Fruit fly (Drosophila melanogaster) whole organism, embryonic: ENCODE measurements around the gene ball.

Source experiments
- Adf1 ChIP-seq: fragments of 200-800 bp; sonication (Bioruptor generic); IDR thresholded peaks from 2 replicates; pipeline ENCODE4 v1.3.6; 2022; ENCODE audit warnings: missing biosample characterization, missing genetic modification characterization
- Awh ChIP-seq: fragments of 200-800 bp; sonication (Bioruptor generic); IDR thresholded peaks from 2 replicates; pipeline ENCODE4, ENCODE4 v1.3.6; 2022; ENCODE audit warnings: missing biosample characterization, missing genetic modification characterization
- Bgb ChIP-seq: fragments of 200-800 bp; sonication (Bioruptor generic); IDR thresholded peaks from 2 replicates; pipeline ENCODE4 v1.3.6; 2022; ENCODE audit warnings: missing biosample characterization, missing genetic modification characterization; ENCODE audit not compliant: partially characterized antibody
- CG10959 ChIP-seq: fragments of 200-800 bp; sonication (Bioruptor generic); IDR thresholded peaks from 2 replicates; pipeline ENCODE4 v1.3.6; 2022; ENCODE audit warnings: missing biosample characterization, missing genetic modification characterization
- CG12236 ChIP-seq: fragments of 200-800 bp; sonication (Bioruptor generic); optimal IDR thresholded peaks from 2 replicates; lab custom pipeline; 2016; ENCODE audit warnings: missing biosample characterization, missing genetic modification characterization
- CG1233 ChIP-seq: fragments of 200-800 bp; sonication (Bioruptor generic); optimal IDR thresholded peaks from 4 replicates; lab custom pipeline; 2018; ENCODE audit warnings: missing biosample characterization, mild to moderate bottlenecking, missing genetic modification characterization
- CG12769 ChIP-seq: fragments of 200-800 bp; sonication (Bioruptor generic); optimal IDR thresholded peaks from 2 replicates; lab custom pipeline; 2019; ENCODE audit warnings: missing biosample characterization, mild to moderate bottlenecking, missing genetic modification characterization, moderate library complexity
- CG16813 ChIP-seq: fragments of 200-800 bp; sonication (Bioruptor generic); IDR thresholded peaks from 3 replicates; pipeline ENCODE4 v1.3.6; 2022; ENCODE audit warnings: missing biosample characterization, missing genetic modification characterization; ENCODE audit not compliant: partially characterized antibody
- CG16815 ChIP-seq: fragments of 200-800 bp; sonication (Bioruptor generic); optimal IDR thresholded peaks from 3 replicates; lab custom pipeline; 2017; ENCODE audit warnings: missing biosample characterization, mild to moderate bottlenecking, missing genetic modification characterization
- CG18011 ChIP-seq: fragments of 200-800 bp; sonication (Bioruptor generic); optimal IDR thresholded peaks from 2 replicates; lab custom pipeline; 2017; ENCODE audit warnings: missing biosample characterization, missing genetic modification characterization, mild to moderate bottlenecking, moderate library complexity, missing genotype
- CG2116 ChIP-seq: fragments of 200-800 bp; sonication (Bioruptor generic); optimal IDR thresholded peaks from 3 replicates; lab custom pipeline; 2018; ENCODE audit warnings: missing biosample characterization, mild to moderate bottlenecking, missing genetic modification characterization
- CG2889 ChIP-seq: fragments of 200-800 bp; sonication (Bioruptor generic); IDR thresholded peaks from 3 replicates; pipeline ENCODE4 v1.3.6; 2022; ENCODE audit warnings: missing biosample characterization, missing genetic modification characterization
- CG3065 ChIP-seq: fragments of 200-800 bp; sonication (Bioruptor generic); optimal IDR thresholded peaks from 2 replicates; lab custom pipeline; 2016; ENCODE audit warnings: missing biosample characterization, missing genetic modification characterization
- CG3281 ChIP-seq: fragments of 200-800 bp; sonication (Bioruptor generic); optimal IDR thresholded peaks from 3 replicates; lab custom pipeline; 2017; ENCODE audit warnings: missing biosample characterization, mild to moderate bottlenecking, missing genetic modification characterization
- CG34224 ChIP-seq: fragments of 200-800 bp; sonication (Bioruptor generic); IDR thresholded peaks from 3 replicates; pipeline ENCODE4 v1.3.6; 2022; ENCODE audit warnings: missing biosample characterization, missing genetic modification characterization; ENCODE audit not compliant: partially characterized antibody
- CG34376 ChIP-seq: fragments of 200-800 bp; sonication (Bioruptor generic); optimal IDR thresholded peaks from 2 replicates; lab custom pipeline; 2018; ENCODE audit warnings: missing biosample characterization, mild to moderate bottlenecking, missing genetic modification characterization
- CG42726 ChIP-seq: fragments of 200-800 bp; sonication (Bioruptor generic); IDR thresholded peaks from 2 replicates; pipeline ENCODE4 v1.3.6; 2022; ENCODE audit warnings: missing biosample characterization, missing genetic modification characterization; ENCODE audit not compliant: partially characterized antibody
- CG4360 ChIP-seq: fragments of 200-800 bp; sonication (Bioruptor generic); IDR thresholded peaks from 2 replicates; pipeline ENCODE4 v1.3.6; 2022; ENCODE audit warnings: missing biosample characterization, missing genetic modification characterization
- CG4404 ChIP-seq: fragments of 200-800 bp; sonication (Bioruptor generic); IDR thresholded peaks from 2 replicates; pipeline ENCODE4 v1.3.6; 2022; ENCODE audit warnings: missing biosample characterization, missing genetic modification characterization
- CG6175 ChIP-seq: fragments of 200-800 bp; sonication (Bioruptor generic); IDR thresholded peaks from 3 replicates; pipeline ENCODE4 v1.3.6; 2022; ENCODE audit warnings: missing biosample characterization, missing genetic modification characterization
- CG7839 ChIP-seq: fragments of 200-800 bp; sonication (Bioruptor generic); optimal IDR thresholded peaks from 3 replicates; lab custom pipeline; 2018; ENCODE audit warnings: missing biosample characterization, mild to moderate bottlenecking, missing genetic modification characterization, moderate library complexity
- CG7928 ChIP-seq: fragments of 200-800 bp; sonication (Bioruptor generic); optimal IDR thresholded peaks from 2 replicates; lab custom pipeline; 2017; ENCODE audit warnings: missing biosample characterization, mild to moderate bottlenecking, missing genetic modification characterization
- Camta ChIP-seq: fragments of 200-800 bp; sonication (Bioruptor generic); optimal IDR thresholded peaks from 2 replicates; lab custom pipeline; 2016; ENCODE audit warnings: missing biosample characterization, missing genetic modification characterization
- CrebB ChIP-seq: fragments of 200-800 bp; sonication (Bioruptor generic); optimal IDR thresholded peaks from 3 replicates; lab custom pipeline; 2018; ENCODE audit warnings: missing biosample characterization, mild to moderate bottlenecking, missing genetic modification characterization
- Dll ChIP-seq: fragments of 200-800 bp; sonication (Bioruptor generic); IDR thresholded peaks from 4 replicates; pipeline ENCODE4 v1.3.6; 2022; ENCODE audit warnings: missing biosample characterization, missing genetic modification characterization; ENCODE audit not compliant: partially characterized antibody
- E2f2 ChIP-seq: fragments of 200-800 bp; sonication (Bioruptor generic); IDR thresholded peaks from 2 replicates; pipeline ENCODE4 v1.3.6; 2022; ENCODE audit warnings: missing biosample characterization, missing genetic modification characterization
- Ets97D ChIP-seq: fragments of 200-800 bp; sonication (Bioruptor generic); optimal IDR thresholded peaks from 3 replicates; lab custom pipeline; 2016; ENCODE audit warnings: missing biosample characterization, missing genetic modification characterization
- Fer3 ChIP-seq: fragments of 200-800 bp; sonication (Bioruptor generic); optimal IDR thresholded peaks from 2 replicates; lab custom pipeline; 2018; ENCODE audit warnings: missing biosample characterization, mild to moderate bottlenecking, missing genetic modification characterization, moderate library complexity
- HmgD ChIP-seq: fragments of 200-800 bp; sonication (Bioruptor generic); optimal IDR thresholded peaks from 3 replicates; lab custom pipeline; 2016; ENCODE audit warnings: missing biosample characterization, missing genetic modification characterization
- HmgZ ChIP-seq: fragments of 200-800 bp; sonication (Bioruptor generic); optimal IDR thresholded peaks from 2 replicates; lab custom pipeline; 2018; ENCODE audit warnings: missing biosample characterization, mild to moderate bottlenecking, missing genetic modification characterization
- Pdp1 ChIP-seq, 2 experiments: fragments of 200-800 bp; sonication (Bioruptor generic); optimal IDR thresholded peaks; 3 replicates each; lab custom pipeline; 2016; ENCODE audit warnings: missing biosample characterization in 2 of 2, missing genetic modification characterization in 2 of 2, mild to moderate bottlenecking in 1 of 2, moderate library complexity in 1 of 2
- amos ChIP-seq: fragments of 200-800 bp; sonication (Bioruptor generic); IDR thresholded peaks from 2 replicates; pipeline ENCODE4 v1.3.6; 2022; ENCODE audit warnings: missing biosample characterization, missing genetic modification characterization; ENCODE audit not compliant: partially characterized antibody
- bbx ChIP-seq: fragments of 200-800 bp; sonication (Bioruptor generic); IDR thresholded peaks from 2 replicates; pipeline ENCODE4 v1.3.6; 2022; ENCODE audit warnings: missing biosample characterization, missing genetic modification characterization; ENCODE audit not compliant: partially characterized antibody
- danr ChIP-seq: fragments of 200-800 bp; sonication (Bioruptor generic); IDR thresholded peaks from 2 replicates; pipeline ENCODE4 v1.3.6; 2022; ENCODE audit warnings: missing biosample characterization, missing genetic modification characterization
- exex ChIP-seq: fragments of 200-800 bp; sonication (Bioruptor generic); optimal IDR thresholded peaks from 4 replicates; lab custom pipeline; 2018; ENCODE audit warnings: missing biosample characterization, mild to moderate bottlenecking, missing genetic modification characterization, moderate library complexity
- grn ChIP-seq: fragments of 200-800 bp; sonication (Bioruptor generic); optimal IDR thresholded peaks from 3 replicates; lab custom pipeline; 2017; ENCODE audit warnings: missing biosample characterization, missing genetic modification characterization
- gro ChIP-seq: fragments of 200-800 bp; sonication (Bioruptor generic); optimal IDR thresholded peaks from 2 replicates; lab custom pipeline; 2016; ENCODE audit warnings: missing biosample characterization, missing genetic modification characterization
- kay ChIP-seq: fragments of 200-800 bp; sonication (Bioruptor generic); optimal IDR thresholded peaks from 2 replicates; lab custom pipeline; 2016; ENCODE audit warnings: missing biosample characterization, missing genetic modification characterization
- kni ChIP-seq: fragments of 200-800 bp; sonication (Bioruptor generic); optimal IDR thresholded peaks from 3 replicates; lab custom pipeline; 2017; ENCODE audit warnings: mild to moderate bottlenecking, missing biosample characterization, missing genetic modification reagents, missing genetic modification characterization
- nmo ChIP-seq: fragments of 200-800 bp; sonication (Bioruptor generic); optimal IDR thresholded peaks from 2 replicates; lab custom pipeline; 2018; ENCODE audit warnings: missing biosample characterization, mild to moderate bottlenecking, missing genetic modification characterization, moderate library complexity
- onecut ChIP-seq: fragments of 200-800 bp; sonication (Bioruptor generic); IDR thresholded peaks from 2 replicates; pipeline ENCODE4 v1.3.6; 2022; ENCODE audit warnings: missing biosample characterization, missing genetic modification characterization
- pzg ChIP-seq: fragments of 200-800 bp; sonication (Bioruptor generic); optimal IDR thresholded peaks from 3 replicates; lab custom pipeline; 2018; ENCODE audit warnings: missing biosample characterization, mild to moderate bottlenecking, missing genetic modification characterization, moderate library complexity
- ro ChIP-seq: fragments of 200-800 bp; sonication (Bioruptor generic); IDR thresholded peaks from 2 replicates; pipeline ENCODE4 v1.3.6; 2022; ENCODE audit warnings: missing biosample characterization, missing genetic modification characterization
- sens ChIP-seq: fragments of 200-800 bp; sonication (Bioruptor generic); peaks from one replicate; lab custom pipeline; 2016; ENCODE audit warnings: missing biosample characterization, missing genetic modification characterization
- sug ChIP-seq: fragments of 200-800 bp; optimal IDR thresholded peaks from 2 replicates; lab custom pipeline; 2019; ENCODE audit warnings: missing biosample characterization, mild to moderate bottlenecking, missing genetic modification characterization, moderate library complexity
- tgo ChIP-seq: fragments of 200-800 bp; sonication (Bioruptor generic); IDR thresholded peaks from 3 replicates; pipeline ENCODE4 v1.3.6; 2022; ENCODE audit warnings: missing biosample characterization, missing genetic modification characterization
- trh ChIP-seq: fragments of 200-800 bp; sonication (Bioruptor generic); optimal IDR thresholded peaks from 2 replicates; lab custom pipeline; 2016; ENCODE audit warnings: missing biosample characterization, missing genetic modification characterization
- tup ChIP-seq: fragments of 200-800 bp; sonication (Bioruptor generic); optimal IDR thresholded peaks from 2 replicates; lab custom pipeline; 2016; ENCODE audit warnings: missing biosample characterization, mild to moderate bottlenecking, missing genetic modification characterization, moderate library complexity
- zfh1 ChIP-seq: fragments of 200-800 bp; sonication (Bioruptor generic); IDR thresholded peaks from 3 replicates; pipeline ENCODE4 v1.3.6; 2022; ENCODE audit warnings: missing biosample characterization, missing genetic modification characterization

ball gene

dm6 chr3R:26876851-26877250, 10.2 kb upstream of the ball start:
- TF ChIP-seq CG18011 (GFP tag; lab: Kevin White, UChicago) (no peak), CG4360 (GFP tag; lab: Robert Waterston, UW) (peak; percentile 62; the same call in 1 of the 2 replicates), CG42726 (GFP tag; lab: Robert Waterston, UW) (0 out of 2 replicates have a peak, but pooled peaks have one; percentile 7), onecut (GFP tag; lab: Robert Waterston, UW) (no peak), CG3065 (GFP tag; lab: Kevin White, UChicago) (peak; percentile 80), Awh (GFP tag; lab: Robert Waterston, UW) (0 out of 2 replicates have a peak, but pooled peaks have one; percentile 46), CG16815 (GFP tag; lab: Kevin White, UChicago) (no peak), E2f2 (GFP tag; lab: Robert Waterston, UW) (no peak), zfh1 (GFP tag; lab: Robert Waterston, UW) (0 out of 3 replicates have a peak, but pooled peaks have one; percentile 11), HmgZ (tag; lab: Kevin White, UChicago) (no peak), ro (GFP tag; lab: Robert Waterston, UW) (0 out of 2 replicates have a peak, but pooled peaks have one; percentile 13), pzg (no peak), Adf1 (peak; percentile 62; the same call in 1 of the 2 replicates), CG6175 (no peak), CG1233 (GFP tag; lab: Kevin White, UChicago) (no peak)
- TF ChIP-seq, all 482 proteins: peak for 7

DNA sequence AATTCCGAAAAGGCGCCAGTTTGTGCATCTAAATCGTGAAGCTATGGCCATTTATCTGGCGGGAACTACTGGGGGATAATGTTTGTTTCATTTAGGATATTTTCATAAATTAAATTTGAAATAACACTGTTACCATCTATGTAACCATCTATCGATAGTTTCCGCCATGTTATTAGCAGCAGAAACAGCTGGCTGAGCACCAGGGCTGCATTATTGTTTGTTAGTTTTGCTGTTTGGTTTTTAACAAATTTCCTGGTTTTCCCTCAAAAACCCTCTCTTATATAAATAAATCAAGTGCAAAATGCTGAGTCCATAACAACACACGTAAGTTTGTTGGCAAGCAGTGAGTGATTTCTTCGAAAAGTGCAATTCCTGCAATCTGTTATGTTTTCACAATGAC, 9.8 kb upstream of the ball start, which contains the start of gene CG5500:
Gene CG5500, plus strand, starts transcription at position 199 of the 400 bp plus-strand sequence.
- peak; percentile 10; the same call in 3 of the 4 replicates for TF ChIP-seq Dll
- peak; percentile 13 for TF ChIP-seq Ets97D
- no peak for TF ChIP-seq kni (GFP tag; lab: Kevin White, UChicago)
- peak; percentile 19 for TF ChIP-seq sens (GFP tag; lab: Kevin White, UChicago)
- TF ChIP-seq CrebB (tag; lab: Kevin White, UChicago): no peak
- no peak for TF ChIP-seq CG10959 (GFP tag; lab: Robert Waterston, UW)
- peak; percentile 51 for TF ChIP-seq CG12769
- peak; percentile 42 for TF ChIP-seq CG3281 (GFP tag; lab: Kevin White, UChicago)
- no peak for TF ChIP-seq tgo (GFP tag; lab: Robert Waterston, UW)
- no peak for TF ChIP-seq CG2889 (GFP tag; lab: Robert Waterston, UW)
- TF ChIP-seq CG12236 (GFP tag; lab: Kevin White, UChicago): no peak
- TF ChIP-seq HmgD (GFP tag; lab: Kevin White, UChicago): no peak
- no peak for TF ChIP-seq kay (GFP tag; lab: Kevin White, UChicago)
- TF ChIP-seq nmo: no peak
- peak; percentile 6 for TF ChIP-seq CG34376
- no peak for TF ChIP-seq CG7839 (tag; lab: Kevin White, UChicago)
- TF ChIP-seq CG4404 (GFP tag; lab: Robert Waterston, UW): no peak
- no peak for TF ChIP-seq CG16813 (GFP tag; lab: Robert Waterston, UW)
- TF ChIP-seq pzg: peak; percentile 50
- TF ChIP-seq gro (GFP tag; lab: Kevin White, UChicago): peak; percentile 29
- TF ChIP-seq CG7928: peak; percentile 91
- peak; percentile 26; the same call in 2 of the 3 replicates for TF ChIP-seq CG34224 (GFP tag; lab: Robert Waterston, UW)
- peak; percentile 42 for TF ChIP-seq CG2116 (GFP tag; lab: Kevin White, UChicago)
- no peak for TF ChIP-seq trh (GFP tag; lab: Kevin White, UChicago)
- TF ChIP-seq amos: peak; percentile 55
- TF ChIP-seq CG42726 (GFP tag; lab: Robert Waterston, UW): no peak
- peak; percentile 39; the same call in 1 of the 2 replicates for TF ChIP-seq Bgb (GFP tag; lab: Robert Waterston, UW)
- TF ChIP-seq Camta (GFP tag; lab: Kevin White, UChicago): no peak
- peak; percentile 43 for TF ChIP-seq bbx (GFP tag; lab: Robert Waterston, UW)
- no peak for TF ChIP-seq tup
- TF ChIP-seq Fer3: no peak
- TF ChIP-seq Pdp1 (GFP tag; optimal IDR thresholded peaks at IDR 0.05; lab: Kevin White, UChicago): peak in 1 of 2 experiments; percentile 78
- TF ChIP-seq danr (GFP tag; lab: Robert Waterston, UW): no peak
- TF ChIP-seq sug (tag; lab: Kevin White, UChicago): peak; percentile 10
- TF ChIP-seq exex (tag; lab: Kevin White, UChicago): peak; percentile 22
- TF ChIP-seq grn (GFP tag; lab: Kevin White, UChicago): peak; percentile 63
